Worm (Caenorhabditis elegans): Measurements from ENCODE around the gene srm-3.
A peak's percentile ranks its signal among the peaks of the same experiment; 100 is the strongest.

DNA sequence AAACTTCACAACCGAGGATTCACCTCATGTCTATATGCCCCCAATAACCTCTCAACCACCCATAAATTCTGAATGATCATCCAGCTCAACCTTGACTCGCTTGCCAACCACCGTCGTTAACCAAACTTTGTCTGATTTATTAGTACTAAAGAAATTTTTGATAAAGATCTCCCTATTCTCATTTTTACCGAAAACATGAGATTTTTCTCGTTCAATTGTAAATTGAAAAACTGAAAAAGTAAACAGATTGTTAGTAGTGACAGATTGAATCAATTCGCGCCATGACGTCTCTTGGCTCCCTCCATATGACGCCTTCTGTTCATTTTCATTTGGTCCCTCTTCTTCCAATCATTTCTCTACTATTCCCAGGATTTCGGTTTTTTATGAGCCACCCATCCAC lies 40.8 kb upstream of the srm-3 start:
- no peak for TF ChIP-seq ceh-82 (tag; optimal IDR thresholded peaks at IDR 0.05)
- TF ChIP-seq mab-5 (tag; optimal IDR thresholded peaks at IDR 0.05) = no peak
- no peak for TF ChIP-seq skn-1 (tag; optimal IDR thresholded peaks at IDR 0.05)
- no peak for TF ChIP-seq fos-1 (tag; optimal IDR thresholded peaks at IDR 0.05)
- TF ChIP-seq blmp-1 (tag; optimal IDR thresholded peaks at IDR 0.05; ENCODE audit: insufficient read depth) = no peak
- no peak for TF ChIP-seq zag-1 (tag; optimal IDR thresholded peaks at IDR 0.05)
- TF ChIP-seq ceh-16 (tag; optimal IDR thresholded peaks at IDR 0.05) = peak; percentile 39
- TF ChIP-seq unc-55 (GFP tag; optimal IDR thresholded peaks at IDR 0.05) = no peak
- no peak for TF ChIP-seq nhr-11 (tag; optimal IDR thresholded peaks at IDR 0.05)
- TF ChIP-seq lin-39 (tag; optimal IDR thresholded peaks at IDR 0.05) = no peak

All from whole organism, L2 larva.